Fruit fly (Drosophila melanogaster): Measurements from ENCODE around the gene CG14671.

The CG14671 gene

DNA sequence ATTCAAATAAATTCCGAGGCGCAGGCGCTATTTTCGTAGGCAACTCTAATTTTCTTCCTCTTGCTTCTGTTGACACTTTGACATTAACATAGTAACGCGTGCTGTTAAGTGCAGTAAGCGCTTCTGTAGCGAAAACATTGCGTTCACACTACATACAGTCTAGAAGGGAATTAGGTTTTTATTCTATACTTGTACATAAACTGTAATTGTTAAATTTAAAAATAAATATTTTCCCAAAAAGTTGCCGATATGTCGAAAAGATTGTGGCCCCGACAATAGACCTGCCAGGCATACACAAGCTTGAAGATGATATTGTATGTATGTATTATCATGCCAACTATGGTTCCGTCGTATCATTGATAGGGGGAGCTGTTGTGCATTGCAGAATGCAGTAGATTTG, 41.9 kb upstream of the CG14671 start, which contains the start of gene asl (continued):
- peak; percentile 39; the same call in 1 of the 3 replicates for TF ChIP-seq CG16813 (GFP tag; IDR thresholded peaks at IDR 0.05; ENCODE audit: partially characterized antibody)
- no peak for TF ChIP-seq abd-A (tag; optimal IDR thresholded peaks at IDR 0.05)
- peak; percentile 67 for TF ChIP-seq nerfin-1 (tag; optimal IDR thresholded peaks at IDR 0.05)
- TF ChIP-seq CG4854 (GFP tag; optimal IDR thresholded peaks at IDR 0.05): peak; percentile 59
- TF ChIP-seq ttk (GFP tag; IDR thresholded peaks at IDR 0.05): no peak
- peak; percentile 23 for TF ChIP-seq Side (GFP tag; optimal IDR thresholded peaks at IDR 0.05)
- no peak for TF ChIP-seq br (optimal IDR thresholded peaks at IDR 0.05)
- peak; percentile 45 for TF ChIP-seq pnt (GFP tag; optimal IDR thresholded peaks at IDR 0.05)
- TF ChIP-seq CG16863 (GFP tag; optimal IDR thresholded peaks at IDR 0.05): peak; percentile 34
- peak; percentile 69 for TF ChIP-seq CG30403 (GFP tag; optimal IDR thresholded peaks at IDR 0.05)
- peak; percentile 25 for TF ChIP-seq shn (GFP tag; optimal IDR thresholded peaks at IDR 0.05)
- TF ChIP-seq esg (GFP tag; conservative IDR thresholded peaks at IDR 0.05): peak; percentile 40; the same call in 1 of the 2 replicates
- TF ChIP-seq stwl (tag; optimal IDR thresholded peaks at IDR 0.05): peak; percentile 72
- peak; percentile 44; the same call in 1 of the 2 replicates for TF ChIP-seq Bgb (GFP tag; IDR thresholded peaks at IDR 0.05; ENCODE audit: partially characterized antibody)
- peak; percentile 20 for TF ChIP-seq repo (GFP tag; optimal IDR thresholded peaks at IDR 0.05)
- TF ChIP-seq crp (GFP tag; optimal IDR thresholded peaks at IDR 0.05): peak in 1 of 2 experiments; percentile 41
- peak; percentile 88 for TF ChIP-seq CG14710 (tag; optimal IDR thresholded peaks at IDR 0.05)
- peak; percentile 40 for TF ChIP-seq CG18011 (GFP tag; optimal IDR thresholded peaks at IDR 0.05)
- no peak for TF ChIP-seq da (GFP tag; optimal IDR thresholded peaks at IDR 0.05)
- peak; percentile 61 for TF ChIP-seq fd96Cb (tag; optimal IDR thresholded peaks at IDR 0.05)
- no peak for TF ChIP-seq jigr1 (GFP tag; IDR thresholded peaks at IDR 0.05)
- TF ChIP-seq toy (GFP tag; IDR thresholded peaks at IDR 0.05): no peak
- peak; percentile 94 for TF ChIP-seq Ets65A (GFP tag)
- TF ChIP-seq CG10366 (GFP tag; IDR thresholded peaks at IDR 0.05): peak; percentile 61
- TF ChIP-seq tup (GFP tag; optimal IDR thresholded peaks at IDR 0.05): peak; percentile 9
- TF ChIP-seq CG16779 (GFP tag; IDR thresholded peaks at IDR 0.05): no peak
- TF ChIP-seq sug (tag; optimal IDR thresholded peaks at IDR 0.05): peak; percentile 64
- TF ChIP-seq chinmo (GFP tag; IDR thresholded peaks at IDR 0.05; ENCODE audit: partially characterized antibody): 0 out of 4 replicates have a peak, but pooled peaks have one; percentile 58
- no peak for TF ChIP-seq CG34224 (GFP tag; IDR thresholded peaks at IDR 0.05; ENCODE audit: partially characterized antibody)
- TF ChIP-seq cas (GFP tag; IDR thresholded peaks at IDR 0.05): no peak
- peak; percentile 52 for TF ChIP-seq CG13296 (GFP tag; optimal IDR thresholded peaks at IDR 0.05)
- no peak for TF ChIP-seq HHEX (GFP tag; optimal IDR thresholded peaks at IDR 0.05)
- peak; percentile 65 for TF ChIP-seq Ptx1 (GFP tag; IDR thresholded peaks at IDR 0.05)
- peak; percentile 70 for TF ChIP-seq CG17359 (tag; optimal IDR thresholded peaks at IDR 0.05)
- TF ChIP-seq CG10959 (GFP tag; IDR thresholded peaks at IDR 0.05): no peak
- no peak for TF ChIP-seq HLH4C (GFP tag; IDR thresholded peaks at IDR 0.05; ENCODE audit: partially characterized antibody)
- peak; percentile 22 for TF ChIP-seq cwo (GFP tag; optimal IDR thresholded peaks at IDR 0.05)
- peak; percentile 79 for TF ChIP-seq CG13424 (tag; optimal IDR thresholded peaks at IDR 0.05)
- no peak for TF ChIP-seq seq (GFP tag; IDR thresholded peaks at IDR 0.05)
- TF ChIP-seq fu2 (GFP tag; optimal IDR thresholded peaks at IDR 0.05): peak; percentile 31
- TF ChIP-seq E2f2 (GFP tag; IDR thresholded peaks at IDR 0.05): peak; percentile 84
- peak; percentile 34; the same call in 1 of the 2 replicates for TF ChIP-seq Drgx (GFP tag; IDR thresholded peaks at IDR 0.05)
- TF ChIP-seq Ada2b (GFP tag; IDR thresholded peaks at IDR 0.05): peak; percentile 49
- TF ChIP-seq YL-1 (GFP tag; optimal IDR thresholded peaks at IDR 0.05): peak; percentile 91
- TF ChIP-seq unpg (GFP tag; optimal IDR thresholded peaks at IDR 0.05): peak; percentile 72
- TF ChIP-seq Neu2 (GFP tag; optimal IDR thresholded peaks at IDR 0.05; ENCODE audit: borderline replicate concordance): no peak
- TF ChIP-seq ewg (GFP tag; optimal IDR thresholded peaks at IDR 0.05): peak; percentile 99
- peak; percentile 51 for TF ChIP-seq zfh2 (GFP tag; optimal IDR thresholded peaks at IDR 0.05)
- peak; percentile 37; the same call in 1 of the 2 replicates for TF ChIP-seq CG1024 (GFP tag; IDR thresholded peaks at IDR 0.05)
- no peak for TF ChIP-seq scrt (GFP tag; optimal IDR thresholded peaks at IDR 0.05)
